Worm (Caenorhabditis elegans): Measurements from ENCODE around the gene F21D5.9.

- TF ChIP-seq him-1 (tag; optimal IDR thresholded peaks at IDR 0.05) (no peak), W03F9.2 (tag; optimal IDR thresholded peaks at IDR 0.05) (no peak)
Measured at ce11 chrIV:8718153-8718552, 5.7 kb upstream of the F21D5.9 start, which contains the start of gene H23L24.1.
